Worm (Caenorhabditis elegans) whole organism, midembryonic: Measurements from ENCODE around the gene idpp-5.
A peak's percentile ranks its signal among the peaks of the same experiment; 100 is the strongest.

Source experiments
- T22C8.4 ChIP-seq: fragments of 200-800 bp; sonication (Bioruptor generic); IDR thresholded peaks from 2 replicates; pipeline ENCODE4 v1.3.6; 2022; ENCODE audit warnings: missing genetic modification characterization, missing compliant biosample characterization
- cog-1 ChIP-seq: sonication (generic microtip); optimal IDR thresholded peaks from 2 replicates; lab custom pipeline; 2016; ENCODE audit warnings: missing genetic modification characterization, missing compliant biosample characterization
- flt-1 ChIP-seq: fragments of 200-800 bp; sonication (Bioruptor generic); IDR thresholded peaks from 2 replicates; pipeline ENCODE4 v1.3.6; 2022; ENCODE audit warnings: missing genetic modification characterization, missing compliant biosample characterization
- klf-2 ChIP-seq: fragments of 200-800 bp; sonication (Bioruptor generic); conservative IDR thresholded peaks from 2 replicates; pipeline ENCODE4 v1.3.6; 2022; ENCODE audit warnings: missing genetic modification reagents, missing genetic modification characterization, missing compliant biosample characterization
- med-1 ChIP-seq: sonication (generic microtip); optimal IDR thresholded peaks from 2 replicates; lab custom pipeline; 2017; ENCODE audit warnings: missing genetic modification characterization, mild to moderate bottlenecking, missing compliant biosample characterization, antibody characterized with exemption, missing genetic modification reagents; ENCODE audit not compliant: insufficient read depth
- ref-1 ChIP-seq: fragments of 200-800 bp; sonication (Bioruptor generic); conservative IDR thresholded peaks from 2 replicates; pipeline ENCODE4 v1.3.6; 2022; ENCODE audit warnings: missing genetic modification reagents, missing genetic modification characterization, missing compliant biosample characterization
- tab-1 ChIP-seq: fragments of 200-800 bp; sonication (Bioruptor generic); IDR thresholded peaks from 2 replicates; pipeline ENCODE4 v1.3.6; 2022; ENCODE audit warnings: missing genetic modification characterization, missing compliant biosample characterization
- ztf-23 ChIP-seq: fragments of 200-800 bp; sonication (Bioruptor generic); IDR thresholded peaks from 2 replicates; pipeline ENCODE4 v1.3.6; 2022; ENCODE audit warnings: missing genetic modification reagents, missing genetic modification characterization, missing compliant biosample characterization
- ztf-29 ChIP-seq: fragments of 200-800 bp; sonication (Bioruptor generic); IDR thresholded peaks from 2 replicates; pipeline ENCODE4 v1.3.6; 2022; ENCODE audit warnings: missing genetic modification reagents, missing genetic modification characterization, missing compliant biosample characterization

idpp-5 gene

ce11 chrX:3828598-3829204 is 36.1 kb upstream of the idpp-5 start:
- no peak for TF ChIP-seq klf-2 (GFP tag; lab: Robert Waterston, UW)
- no peak for TF ChIP-seq cog-1 (tag; lab: Kevin White, UChicago)
- no peak for TF ChIP-seq tab-1 (GFP tag; lab: Robert Waterston, UW)
- TF ChIP-seq ref-1 (GFP tag; lab: Robert Waterston, UW): no peak
- no peak for TF ChIP-seq med-1 (GFP tag; lab: Kevin White, UChicago)
- TF ChIP-seq ztf-29 (GFP tag; lab: Robert Waterston, UW): no peak
- TF ChIP-seq T22C8.4 (GFP tag; lab: Robert Waterston, UW): no peak

- TF ChIP-seq T22C8.4 (GFP tag; lab: Robert Waterston, UW) (no peak), tab-1 (GFP tag; lab: Robert Waterston, UW) (no peak), flt-1 (GFP tag; lab: Robert Waterston, UW) (no peak), ztf-23 (GFP tag; lab: Robert Waterston, UW) (no peak), ztf-29 (GFP tag; lab: Robert Waterston, UW) (no peak), med-1 (GFP tag; lab: Kevin White, UChicago) (no peak), ref-1 (GFP tag; lab: Robert Waterston, UW) (no peak), klf-2 (GFP tag; lab: Robert Waterston, UW) (no peak), cog-1 (tag; lab: Kevin White, UChicago) (no peak)
Observed at ce11 chrX:3827311-3827710, 34.7 kb upstream of the idpp-5 start.

ce11 chrX:3826863-3827262 is 34.2 kb upstream of the idpp-5 start, which contains the start of gene fkh-9:
fkh-9 (minus strand) TSS chrX:3826963.
- TF ChIP-seq cog-1 (tag; lab: Kevin White, UChicago): no peak
- no peak for TF ChIP-seq tab-1 (GFP tag; lab: Robert Waterston, UW)
- TF ChIP-seq med-1 (GFP tag; lab: Kevin White, UChicago): no peak
- no peak for TF ChIP-seq ref-1 (GFP tag; lab: Robert Waterston, UW)
- no peak for TF ChIP-seq klf-2 (GFP tag; lab: Robert Waterston, UW)

ce11 chrX:3826172-3826571 is 33.6 kb upstream of the idpp-5 start:
- no peak for TF ChIP-seq ref-1 (GFP tag; lab: Robert Waterston, UW)
- no peak for TF ChIP-seq flt-1 (GFP tag; lab: Robert Waterston, UW)
- no peak for TF ChIP-seq ztf-29 (GFP tag; lab: Robert Waterston, UW)
- TF ChIP-seq med-1 (GFP tag; lab: Kevin White, UChicago): no peak
- TF ChIP-seq klf-2 (GFP tag; lab: Robert Waterston, UW): no peak
- no peak for TF ChIP-seq ztf-23 (GFP tag; lab: Robert Waterston, UW)
- TF ChIP-seq T22C8.4 (GFP tag; lab: Robert Waterston, UW): no peak
- no peak for TF ChIP-seq cog-1 (tag; lab: Kevin White, UChicago)
- no peak for TF ChIP-seq tab-1 (GFP tag; lab: Robert Waterston, UW)

- no peak for TF ChIP-seq klf-2 (GFP tag; lab: Robert Waterston, UW)
- no peak for TF ChIP-seq tab-1 (GFP tag; lab: Robert Waterston, UW)
- TF ChIP-seq T22C8.4 (GFP tag; lab: Robert Waterston, UW): no peak
- TF ChIP-seq flt-1 (GFP tag; lab: Robert Waterston, UW): no peak
- TF ChIP-seq med-1 (GFP tag; lab: Kevin White, UChicago): no peak
- TF ChIP-seq ztf-23 (GFP tag; lab: Robert Waterston, UW): no peak
- TF ChIP-seq cog-1 (tag; lab: Kevin White, UChicago): no peak
- no peak for TF ChIP-seq ref-1 (GFP tag; lab: Robert Waterston, UW)
- TF ChIP-seq ztf-29 (GFP tag; lab: Robert Waterston, UW): no peak
Observed at ce11 chrX:3824907-3825689, 32.5 kb upstream of the idpp-5 start.

- TF ChIP-seq klf-2 (GFP tag; lab: Robert Waterston, UW) (no peak), tab-1 (GFP tag; lab: Robert Waterston, UW) (no peak), flt-1 (GFP tag; lab: Robert Waterston, UW) (peak; percentile 24; the same call in 1 of the 2 replicates)
Observed at ce11 chrX:3824443-3824842, 31.8 kb upstream of the idpp-5 start.

- TF ChIP-seq ref-1 (GFP tag; lab: Robert Waterston, UW): no peak
- no peak for TF ChIP-seq tab-1 (GFP tag; lab: Robert Waterston, UW)
- TF ChIP-seq cog-1 (tag; lab: Kevin White, UChicago): no peak
- TF ChIP-seq ztf-29 (GFP tag; lab: Robert Waterston, UW): no peak
Observed at ce11 chrX:3823869-3824268, 31.3 kb upstream of the idpp-5 start.

- no peak for TF ChIP-seq cog-1 (tag; lab: Kevin White, UChicago)
- no peak for TF ChIP-seq ref-1 (GFP tag; lab: Robert Waterston, UW)
- no peak for TF ChIP-seq ztf-23 (GFP tag; lab: Robert Waterston, UW)
- no peak for TF ChIP-seq tab-1 (GFP tag; lab: Robert Waterston, UW)
- TF ChIP-seq med-1 (GFP tag; lab: Kevin White, UChicago): no peak
- TF ChIP-seq T22C8.4 (GFP tag; lab: Robert Waterston, UW): no peak
- TF ChIP-seq klf-2 (GFP tag; lab: Robert Waterston, UW): no peak
- TF ChIP-seq flt-1 (GFP tag; lab: Robert Waterston, UW): no peak
- TF ChIP-seq ztf-29 (GFP tag; lab: Robert Waterston, UW): no peak
Observed at ce11 chrX:3822061-3822460, 29.4 kb upstream of the idpp-5 start.

- TF ChIP-seq med-1 (GFP tag; lab: Kevin White, UChicago) (no peak), tab-1 (GFP tag; lab: Robert Waterston, UW) (no peak)
Observed at ce11 chrX:3821609-3822008, 29.0 kb upstream of the idpp-5 start.
